Fruit fly (Drosophila melanogaster) whole organism, adult: ENCODE data around the gene CG9331.

ENCODE experiments used
- CG11617 ChIP-seq: fragments of 200-800 bp; sonication (Bioruptor generic); optimal IDR thresholded peaks from 2 replicates; lab custom pipeline; 2017; ENCODE audit warnings: mild to moderate bottlenecking, missing biosample characterization, missing genetic modification reagents, missing genetic modification characterization
- CG12768 ChIP-seq: fragments of 200-800 bp; sonication (Bioruptor generic); optimal IDR thresholded peaks from 2 replicates; lab custom pipeline; 2017; ENCODE audit warnings: missing biosample characterization, missing genetic modification characterization, mild to moderate bottlenecking, moderate library complexity, missing genetic modification reagents
- CG14711 ChIP-seq: fragments of 200-800 bp; sonication (Bioruptor generic); optimal IDR thresholded peaks from 2 replicates; lab custom pipeline; 2018; ENCODE audit warnings: missing biosample characterization, mild to moderate bottlenecking, missing genetic modification characterization, moderate library complexity
- CG7101 ChIP-seq: fragments of 200-800 bp; sonication (Bioruptor generic); optimal IDR thresholded peaks from 2 replicates; lab custom pipeline; 2018; ENCODE audit warnings: missing biosample characterization, mild to moderate bottlenecking, missing genetic modification characterization, moderate library complexity
- Clk ChIP-seq: fragments of 200-800 bp; sonication (Bioruptor generic); optimal IDR thresholded peaks from 2 replicates; lab custom pipeline; 2017; ENCODE audit warnings: missing biosample characterization, missing genetic modification characterization
- Crg-1 ChIP-seq: fragments of 200-800 bp; sonication (Bioruptor generic); optimal IDR thresholded peaks from 2 replicates; lab custom pipeline; 2016; ENCODE audit warnings: missing biosample characterization, missing genetic modification characterization
- Hr96 ChIP-seq: fragments of 200-800 bp; sonication (Bioruptor generic); optimal IDR thresholded peaks from 2 replicates; lab custom pipeline; 2016; ENCODE audit warnings: missing biosample characterization, missing genetic modification characterization
- Mnt ChIP-seq: fragments of 200-800 bp; sonication (Bioruptor generic); optimal IDR thresholded peaks from 2 replicates; lab custom pipeline; 2016; ENCODE audit warnings: missing biosample characterization, mild to moderate bottlenecking, missing genetic modification characterization
- bab1 ChIP-seq: fragments of 200-800 bp; sonication (Bioruptor generic); optimal IDR thresholded peaks from 3 replicates; lab custom pipeline; 2019; ENCODE audit warnings: missing biosample characterization, mild to moderate bottlenecking, missing genetic modification characterization, moderate library complexity
- cnc ChIP-seq, 2 experiments: fragments of >200 bp; optimal IDR thresholded peaks; 2 replicates each; lab custom pipeline; 2017
- ovo ChIP-seq: fragments of 200-800 bp; sonication (Bioruptor generic); optimal IDR thresholded peaks from 2 replicates; lab custom pipeline; 2016; ENCODE audit warnings: missing biosample characterization, missing genetic modification characterization
- toe ChIP-seq: fragments of 200-800 bp; sonication (Bioruptor generic); optimal IDR thresholded peaks from 2 replicates; lab custom pipeline; 2016; ENCODE audit warnings: missing biosample characterization, missing genetic modification characterization

DNA sequence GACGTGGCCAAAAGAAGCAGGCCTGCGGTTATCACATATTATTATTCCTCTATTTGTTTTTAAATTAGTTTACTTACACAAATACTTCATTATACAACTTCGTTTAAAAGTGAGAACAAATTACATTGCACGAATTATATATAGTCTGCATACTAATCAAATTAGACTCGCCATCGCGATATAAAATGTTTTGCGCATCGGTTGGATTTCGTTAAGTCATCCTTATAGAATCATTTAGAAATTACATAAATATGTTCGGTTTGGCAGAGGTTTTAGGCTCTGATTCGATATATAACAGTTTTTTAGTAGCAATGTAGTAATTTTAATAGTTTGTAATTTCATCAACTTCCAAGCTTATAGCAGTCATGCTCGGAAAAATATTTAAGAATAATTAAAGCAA, 15.3 kb downstream of the CG9331 start, which contains the start of gene Spn38F:
- TF ChIP-seq Mnt (no peak), bab1 (no peak), CG11617 (no peak), CG14711 (tag; lab: Kevin White, UChicago) (no peak), Clk (no peak), CG12768 (GFP tag; lab: Kevin White, UChicago) (no peak), ovo (no peak), cnc (optimal IDR thresholded peaks at IDR 0.05; lab: Kevin White, UChicago) (no peak), Hr96 (GFP tag; lab: Kevin White, UChicago) (no peak), CG7101 (no peak), toe (GFP tag; lab: Kevin White, UChicago) (no peak), Crg-1 (GFP tag; lab: Kevin White, UChicago) (no peak)
